Fruit fly (Drosophila melanogaster) whole organism, adult: ENCODE results near the gene CG15208.

ENCODE experiments used
- CG11617 ChIP-seq: fragments of 200-800 bp; sonication (Bioruptor generic); optimal IDR thresholded peaks from 2 replicates; lab custom pipeline; 2017; ENCODE audit warnings: mild to moderate bottlenecking, missing biosample characterization, missing genetic modification reagents, missing genetic modification characterization
- CG12768 ChIP-seq: fragments of 200-800 bp; sonication (Bioruptor generic); optimal IDR thresholded peaks from 2 replicates; lab custom pipeline; 2017; ENCODE audit warnings: missing biosample characterization, missing genetic modification characterization, mild to moderate bottlenecking, moderate library complexity, missing genetic modification reagents
- CG14711 ChIP-seq: fragments of 200-800 bp; sonication (Bioruptor generic); optimal IDR thresholded peaks from 2 replicates; lab custom pipeline; 2018; ENCODE audit warnings: missing biosample characterization, mild to moderate bottlenecking, missing genetic modification characterization, moderate library complexity
- CG1620 ChIP-seq: fragments of 200-800 bp; sonication (Bioruptor generic); optimal IDR thresholded peaks from 2 replicates; lab custom pipeline; 2016; ENCODE audit warnings: missing biosample characterization, missing genetic modification characterization
- CG33017 ChIP-seq: fragments of 200-800 bp; sonication (Bioruptor generic); optimal IDR thresholded peaks from 2 replicates; lab custom pipeline; 2018; ENCODE audit warnings: missing biosample characterization, mild to moderate bottlenecking, missing genetic modification characterization, moderate library complexity
- CG5204 ChIP-seq: fragments of 200-800 bp; sonication (Bioruptor generic); optimal IDR thresholded peaks from 2 replicates; lab custom pipeline; 2016; ENCODE audit warnings: missing biosample characterization, missing genetic modification characterization
- CG7045 ChIP-seq: fragments of 200-800 bp; sonication (Bioruptor generic); optimal IDR thresholded peaks from 2 replicates; lab custom pipeline; 2017; ENCODE audit warnings: missing biosample characterization, mild to moderate bottlenecking, missing genetic modification characterization
- CG7101 ChIP-seq: fragments of 200-800 bp; sonication (Bioruptor generic); optimal IDR thresholded peaks from 2 replicates; lab custom pipeline; 2018; ENCODE audit warnings: missing biosample characterization, mild to moderate bottlenecking, missing genetic modification characterization, moderate library complexity
- Clk ChIP-seq: fragments of 200-800 bp; sonication (Bioruptor generic); optimal IDR thresholded peaks from 2 replicates; lab custom pipeline; 2017; ENCODE audit warnings: missing biosample characterization, missing genetic modification characterization
- Crg-1 ChIP-seq: fragments of 200-800 bp; sonication (Bioruptor generic); optimal IDR thresholded peaks from 2 replicates; lab custom pipeline; 2016; ENCODE audit warnings: missing biosample characterization, missing genetic modification characterization
- Hr96 ChIP-seq: fragments of 200-800 bp; sonication (Bioruptor generic); optimal IDR thresholded peaks from 2 replicates; lab custom pipeline; 2016; ENCODE audit warnings: missing biosample characterization, missing genetic modification characterization
- Mnt ChIP-seq: fragments of 200-800 bp; sonication (Bioruptor generic); optimal IDR thresholded peaks from 2 replicates; lab custom pipeline; 2016; ENCODE audit warnings: missing biosample characterization, mild to moderate bottlenecking, missing genetic modification characterization
- bab1 ChIP-seq: fragments of 200-800 bp; sonication (Bioruptor generic); optimal IDR thresholded peaks from 3 replicates; lab custom pipeline; 2019; ENCODE audit warnings: missing biosample characterization, mild to moderate bottlenecking, missing genetic modification characterization, moderate library complexity
- cic ChIP-seq: fragments of 200-800 bp; sonication (Bioruptor generic); optimal IDR thresholded peaks from 2 replicates; lab custom pipeline; 2017; ENCODE audit warnings: missing biosample characterization, mild to moderate bottlenecking, missing genetic modification characterization, moderate library complexity
- cnc ChIP-seq, 2 experiments: fragments of >200 bp; optimal IDR thresholded peaks; 2 replicates each; lab custom pipeline; 2017
- kay ChIP-seq: fragments of 200-800 bp; sonication (Bioruptor generic); peaks from one replicate; lab custom pipeline; 2016; ENCODE audit warnings: missing biosample characterization, missing genetic modification characterization, borderline replicate concordance
- ovo ChIP-seq: fragments of 200-800 bp; sonication (Bioruptor generic); optimal IDR thresholded peaks from 2 replicates; lab custom pipeline; 2016; ENCODE audit warnings: missing biosample characterization, missing genetic modification characterization
- pad ChIP-seq: fragments of 200-800 bp; sonication (Bioruptor generic); optimal IDR thresholded peaks from 3 replicates; lab custom pipeline; 2017; ENCODE audit warnings: missing biosample characterization, missing genetic modification characterization, mild to moderate bottlenecking, moderate library complexity, missing genetic modification reagents
- tj ChIP-seq: fragments of 200-800 bp; sonication (Bioruptor generic); optimal IDR thresholded peaks from 3 replicates; lab custom pipeline; 2017; ENCODE audit warnings: missing biosample characterization, mild to moderate bottlenecking, missing genetic modification characterization, moderate library complexity
- toe ChIP-seq: fragments of 200-800 bp; sonication (Bioruptor generic); optimal IDR thresholded peaks from 2 replicates; lab custom pipeline; 2016; ENCODE audit warnings: missing biosample characterization, missing genetic modification characterization

Gene CG15208

DNA sequence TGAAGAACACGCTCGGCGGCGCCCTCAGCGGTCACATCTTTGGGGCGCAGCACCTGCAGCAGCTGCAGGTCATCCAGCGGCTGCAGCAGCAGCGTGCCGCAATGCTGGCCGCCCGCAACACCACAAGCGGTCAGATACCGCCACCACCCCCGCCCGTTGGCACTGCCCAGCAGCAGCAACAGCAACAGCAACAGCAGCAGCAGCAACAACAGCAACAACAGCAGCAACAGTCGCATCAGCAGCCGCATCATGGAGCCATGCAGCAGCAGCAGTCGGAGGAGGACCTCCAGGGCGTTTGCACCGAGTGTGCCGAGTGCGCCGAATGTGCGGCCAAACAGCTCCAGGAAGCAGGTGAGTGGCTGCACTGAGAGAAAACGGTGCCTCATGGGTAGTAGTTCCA, 12.8 kb downstream of the CG15208 start:
- no peak for TF ChIP-seq cnc (optimal IDR thresholded peaks at IDR 0.05; lab: Kevin White, UChicago)
- no peak for TF ChIP-seq CG33017 (tag; lab: Kevin White, UChicago)
- TF ChIP-seq CG5204 (GFP tag; lab: Kevin White, UChicago): no peak
- no peak for TF ChIP-seq bab1
- no peak for TF ChIP-seq kay (GFP tag; lab: Kevin White, UChicago)
- no peak for TF ChIP-seq tj
- no peak for TF ChIP-seq Crg-1 (GFP tag; lab: Kevin White, UChicago)
- TF ChIP-seq cic (GFP tag; lab: Kevin White, UChicago): no peak
- no peak for TF ChIP-seq pad
- no peak for TF ChIP-seq ovo (GFP tag; lab: Kevin White, UChicago)
- TF ChIP-seq Mnt: no peak
- no peak for TF ChIP-seq CG14711
- TF ChIP-seq CG7045 (GFP tag; lab: Kevin White, UChicago): no peak
- no peak for TF ChIP-seq CG12768 (GFP tag; lab: Kevin White, UChicago)
- no peak for TF ChIP-seq Hr96 (GFP tag; lab: Kevin White, UChicago)
- TF ChIP-seq CG1620 (GFP tag; lab: Kevin White, UChicago): no peak
- TF ChIP-seq CG7101 (tag; lab: Kevin White, UChicago): no peak
- no peak for TF ChIP-seq toe (GFP tag; lab: Kevin White, UChicago)

DNA sequence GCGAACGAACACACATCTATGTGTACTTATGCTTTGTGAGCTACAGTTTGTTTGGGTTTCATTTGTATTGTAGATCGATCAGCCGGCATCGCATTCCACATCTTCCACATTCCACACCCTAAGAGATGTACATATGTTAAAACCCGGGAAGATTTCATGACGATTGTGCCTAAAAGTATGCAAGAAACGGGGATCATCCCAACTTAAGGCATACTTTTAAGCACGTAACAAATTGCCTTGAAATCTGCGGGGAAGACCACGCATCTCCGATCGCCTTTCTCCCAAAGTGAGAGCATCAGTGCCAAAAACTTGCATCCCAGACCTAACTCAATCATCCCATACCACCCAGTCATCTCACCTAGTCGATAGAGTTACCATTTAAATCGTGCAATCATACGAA, 21.9 kb downstream of the CG15208 start:
- TF ChIP-seq CG7101 (tag; lab: Kevin White, UChicago): no peak
- no peak for TF ChIP-seq CG1620 (GFP tag; lab: Kevin White, UChicago)
- TF ChIP-seq Hr96 (GFP tag; lab: Kevin White, UChicago): no peak
- no peak for TF ChIP-seq Mnt
- no peak for TF ChIP-seq pad
- TF ChIP-seq CG33017 (tag; lab: Kevin White, UChicago): no peak
- TF ChIP-seq CG7045 (GFP tag; lab: Kevin White, UChicago): no peak
- TF ChIP-seq toe (GFP tag; lab: Kevin White, UChicago): no peak
- TF ChIP-seq CG5204 (GFP tag; lab: Kevin White, UChicago): no peak
- no peak for TF ChIP-seq kay (GFP tag; lab: Kevin White, UChicago)
- TF ChIP-seq tj: no peak
- TF ChIP-seq CG11617 (GFP tag; lab: Kevin White, UChicago): no peak
- no peak for TF ChIP-seq cic (GFP tag; lab: Kevin White, UChicago)
- no peak for TF ChIP-seq CG12768 (GFP tag; lab: Kevin White, UChicago)
- no peak for TF ChIP-seq cnc (optimal IDR thresholded peaks at IDR 0.05; lab: Kevin White, UChicago)
- TF ChIP-seq CG14711: no peak
- no peak for TF ChIP-seq ovo (GFP tag; lab: Kevin White, UChicago)

dm6 chrX:10922178-10922577, 22.4 kb downstream of the CG15208 start:
- no peak for TF ChIP-seq pad
- TF ChIP-seq kay (GFP tag; lab: Kevin White, UChicago): peak; percentile 16

- TF ChIP-seq cic (GFP tag; lab: Kevin White, UChicago): peak; percentile 41
- no peak for TF ChIP-seq pad
Observed at dm6 chrX:10923711-10924281, 24.0 kb downstream of the CG15208 start, which contains the start of gene v. TSS of gene v (plus strand) at chrX:10923972.

- TF ChIP-seq ovo (GFP tag; lab: Kevin White, UChicago) (no peak), Mnt (no peak), Crg-1 (GFP tag; lab: Kevin White, UChicago) (no peak), bab1 (no peak), toe (GFP tag; lab: Kevin White, UChicago) (no peak), cic (GFP tag; lab: Kevin White, UChicago) (no peak), CG11617 (GFP tag; lab: Kevin White, UChicago) (no peak), CG7101 (tag; lab: Kevin White, UChicago) (no peak), kay (GFP tag; lab: Kevin White, UChicago) (no peak), CG5204 (GFP tag; lab: Kevin White, UChicago) (no peak), CG1620 (GFP tag; lab: Kevin White, UChicago) (no peak), CG14711 (no peak)
Observed at dm6 chrX:10926245-10926644, 26.5 kb downstream of the CG15208 start.

DNA sequence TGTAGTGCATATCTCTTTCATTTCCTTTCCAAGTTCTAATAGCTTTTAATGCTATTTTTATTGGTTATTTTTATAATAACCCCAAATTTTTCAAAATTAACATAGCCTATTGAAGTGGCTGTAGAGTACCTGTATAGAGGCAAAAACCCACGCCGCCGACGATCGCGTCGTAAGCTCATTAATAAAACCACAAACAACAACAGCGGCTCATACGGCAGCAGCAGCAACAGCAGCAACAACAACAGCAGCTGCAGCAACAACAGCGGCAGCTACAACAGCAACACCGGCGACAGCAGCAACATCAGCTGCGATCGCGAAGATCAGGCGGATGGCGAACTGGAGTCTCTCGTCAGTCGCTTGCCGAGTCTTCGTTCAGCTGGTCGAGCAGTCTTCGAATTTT, 27.3 kb downstream of the CG15208 start, which contains the start of gene CG2145:
Gene CG2145, plus strand, starts transcription at position 290 of the 400 bp plus-strand sequence.
- no peak for TF ChIP-seq Crg-1 (GFP tag; lab: Kevin White, UChicago)
- peak; percentile 76 for TF ChIP-seq Mnt
- TF ChIP-seq pad: no peak
- no peak for TF ChIP-seq cnc (optimal IDR thresholded peaks at IDR 0.05; lab: Kevin White, UChicago)
- TF ChIP-seq ovo (GFP tag; lab: Kevin White, UChicago): peak; percentile 88
- TF ChIP-seq Clk: peak; percentile 68
- TF ChIP-seq bab1: peak; percentile 87
- peak; percentile 76 for TF ChIP-seq cic (GFP tag; lab: Kevin White, UChicago)
- TF ChIP-seq CG7045 (GFP tag; lab: Kevin White, UChicago): no peak
- TF ChIP-seq CG33017 (tag; lab: Kevin White, UChicago): peak; percentile 31
- TF ChIP-seq CG14711: peak; percentile 29
- TF ChIP-seq CG7101 (tag; lab: Kevin White, UChicago): peak; percentile 41
- TF ChIP-seq Hr96 (GFP tag; lab: Kevin White, UChicago): peak; percentile 73
- TF ChIP-seq kay (GFP tag; lab: Kevin White, UChicago): peak; percentile 74
- peak; percentile 6 for TF ChIP-seq CG1620 (GFP tag; lab: Kevin White, UChicago)
- peak; percentile 56 for TF ChIP-seq CG12768 (GFP tag; lab: Kevin White, UChicago)
- peak; percentile 14 for TF ChIP-seq CG11617 (GFP tag; lab: Kevin White, UChicago)
- peak; percentile 60 for TF ChIP-seq tj
- no peak for TF ChIP-seq CG5204 (GFP tag; lab: Kevin White, UChicago)
- peak; percentile 64 for TF ChIP-seq toe (GFP tag; lab: Kevin White, UChicago)
